Fruit fly (Drosophila melanogaster): ENCODE results near the gene Or82a.
"Not testable (repeated sequence)": the region's sequence is repeated elsewhere in the genome, so short reads cannot be mapped to it uniquely, and the experiment has no call there.

Gene Or82a

dm6 chr3R:4256672-4257071 lies at the start of gene Or82a:
TSS of gene Or82a (plus strand) at chr3R:4256972.
- TF ChIP-seq h (optimal IDR thresholded peaks at IDR 0.05): no peak
- TF ChIP-seq insv (optimal IDR thresholded peaks at IDR 0.05): no peak
- TF ChIP-seq Myc (optimal IDR thresholded peaks at IDR 0.05): no peak

dm6 chr3R:4211483-4211882 lies 45.3 kb upstream of the Or82a start, which contains the start of gene aux:
TSS of gene aux (plus strand) at chr3R:4211783.
- TF ChIP-seq Myc, h, ttk (optimal IDR thresholded peaks at IDR 0.05): not testable (repeated sequence)

dm6 chr3R:4214038-4214437 lies 42.7 kb upstream of the Or82a start:
- TF ChIP-seq insv (optimal IDR thresholded peaks at IDR 0.05) (no peak), psq (optimal IDR thresholded peaks at IDR 0.05) (no peak), Sin3A (optimal IDR thresholded peaks at IDR 0.05) (no peak), h (optimal IDR thresholded peaks at IDR 0.05) (no peak), Myc (optimal IDR thresholded peaks at IDR 0.05) (no peak), ttk (optimal IDR thresholded peaks at IDR 0.05) (no peak)

- TF ChIP-seq ttk (optimal IDR thresholded peaks at IDR 0.05): no peak
- TF ChIP-seq insv (optimal IDR thresholded peaks at IDR 0.05): no peak
- no peak for TF ChIP-seq Myc (optimal IDR thresholded peaks at IDR 0.05)
- TF ChIP-seq Sin3A (optimal IDR thresholded peaks at IDR 0.05): no peak
- no peak for TF ChIP-seq h (optimal IDR thresholded peaks at IDR 0.05)
- TF ChIP-seq psq (optimal IDR thresholded peaks at IDR 0.05): no peak
These were observed 42.2 kb upstream of the Or82a start for dm6 chr3R:4214601-4215000.

dm6 chr3R:4215264-4215993 lies 41.3 kb upstream of the Or82a start, which contains the start of gene CG14636:
TSS of gene CG14636 (minus strand) at chr3R:4215314.
- TF ChIP-seq insv (optimal IDR thresholded peaks at IDR 0.05) (no peak), Sin3A (optimal IDR thresholded peaks at IDR 0.05) (no peak), ttk (optimal IDR thresholded peaks at IDR 0.05) (no peak), h (optimal IDR thresholded peaks at IDR 0.05) (no peak), psq (optimal IDR thresholded peaks at IDR 0.05) (no peak), Myc (optimal IDR thresholded peaks at IDR 0.05) (no peak)

dm6 chr3R:4220030-4220429 lies 36.7 kb upstream of the Or82a start, which contains the start of gene CG31516:
TSS of gene CG31516 (minus strand) at chr3R:4220130.
- TF ChIP-seq Sin3A (optimal IDR thresholded peaks at IDR 0.05) (no peak), h (optimal IDR thresholded peaks at IDR 0.05) (no peak)

- no peak for TF ChIP-seq insv (optimal IDR thresholded peaks at IDR 0.05)
- no peak for TF ChIP-seq Sin3A (optimal IDR thresholded peaks at IDR 0.05)
- TF ChIP-seq Myc (optimal IDR thresholded peaks at IDR 0.05): no peak
- TF ChIP-seq h (optimal IDR thresholded peaks at IDR 0.05): no peak
- no peak for TF ChIP-seq ttk (optimal IDR thresholded peaks at IDR 0.05)
- no peak for TF ChIP-seq psq (optimal IDR thresholded peaks at IDR 0.05)
These were observed 36.0 kb upstream of the Or82a start for dm6 chr3R:4220780-4221179.

- TF ChIP-seq ttk (optimal IDR thresholded peaks at IDR 0.05) (no peak), Myc (optimal IDR thresholded peaks at IDR 0.05) (no peak), psq (optimal IDR thresholded peaks at IDR 0.05) (no peak), Sin3A (optimal IDR thresholded peaks at IDR 0.05) (no peak)
These were observed 28.3 kb upstream of the Or82a start for dm6 chr3R:4228426-4228825.

dm6 chr3R:4229137-4229764 lies 27.5 kb upstream of the Or82a start, which contains the start of gene DhpD:
TSS of gene DhpD (minus strand) at chr3R:4229238.
- TF ChIP-seq psq (optimal IDR thresholded peaks at IDR 0.05) (no peak), insv (optimal IDR thresholded peaks at IDR 0.05) (no peak), Sin3A (optimal IDR thresholded peaks at IDR 0.05) (no peak), Myc (optimal IDR thresholded peaks at IDR 0.05) (no peak), h (optimal IDR thresholded peaks at IDR 0.05) (no peak), ttk (optimal IDR thresholded peaks at IDR 0.05) (no peak)

- TF ChIP-seq Myc (optimal IDR thresholded peaks at IDR 0.05) (no peak), psq (optimal IDR thresholded peaks at IDR 0.05) (no peak), ttk (optimal IDR thresholded peaks at IDR 0.05) (no peak), insv (optimal IDR thresholded peaks at IDR 0.05) (no peak), Sin3A (optimal IDR thresholded peaks at IDR 0.05) (no peak), h (optimal IDR thresholded peaks at IDR 0.05) (no peak)
These were observed 24.4 kb upstream of the Or82a start, which contains the start of gene CG14641 for dm6 chr3R:4232139-4233017. TSS of gene CG14641 (minus strand) at chr3R:4232342.

dm6 chr3R:4233018-4233385 lies 23.8 kb upstream of the Or82a start, which contains the start of gene abs:
TSS of gene abs (plus strand) at chr3R:4233047.
- TF ChIP-seq ttk (optimal IDR thresholded peaks at IDR 0.05): no peak
- TF ChIP-seq h (optimal IDR thresholded peaks at IDR 0.05): no peak
- no peak for TF ChIP-seq insv (optimal IDR thresholded peaks at IDR 0.05)
- TF ChIP-seq Sin3A (optimal IDR thresholded peaks at IDR 0.05): no peak
- TF ChIP-seq Myc (optimal IDR thresholded peaks at IDR 0.05): no peak
- no peak for TF ChIP-seq psq (optimal IDR thresholded peaks at IDR 0.05)

- TF ChIP-seq insv (optimal IDR thresholded peaks at IDR 0.05) (no peak), Myc (optimal IDR thresholded peaks at IDR 0.05) (no peak), psq (optimal IDR thresholded peaks at IDR 0.05) (no peak), ttk (optimal IDR thresholded peaks at IDR 0.05) (no peak), h (optimal IDR thresholded peaks at IDR 0.05) (no peak), Sin3A (optimal IDR thresholded peaks at IDR 0.05) (no peak)
These were observed 21.7 kb upstream of the Or82a start, which contains the start of gene Gel for dm6 chr3R:4234991-4235553. TSS of gene Gel (plus strand) at chr3R:4235217.
